Comparison of ENCODE assay signal across 6 worm cellular contexts in genomic region chrII:4506552-4507291, ce11.
TF ChIP-seq lines count a peak whose summit lies in the region.

No protein-coding gene starts in this region.

TF ChIP-seq in whole organism, L1 larva, 84 proteins besides CTCF, POLR2A, EP300 and RAD21 (continued from another document and continues in another):
- TF ChIP-seq ceh-8 (GFP tag; optimal IDR thresholded peaks at IDR 0.05; lab: Kevin White, UChicago) = peak; percentile 3
- no peak for TF ChIP-seq skn-1 (tag; optimal IDR thresholded peaks at IDR 0.05; lab: Kevin White, UChicago)
- peak; percentile 83 for TF ChIP-seq pag-3 (tag; optimal IDR thresholded peaks at IDR 0.05; lab: Kevin White, UChicago; ENCODE audit: borderline replicate concordance, insufficient read depth)
- no peak for TF ChIP-seq elt-3 (tag; optimal IDR thresholded peaks at IDR 0.05; lab: Kevin White, UChicago)
- peak in 1 of 2 experiments; percentile 59 for TF ChIP-seq mdl-1 (tag; optimal IDR thresholded peaks at IDR 0.05; lab: Kevin White, UChicago)
- peak; percentile 86 for TF ChIP-seq fkh-8 (tag; optimal IDR thresholded peaks at IDR 0.05; lab: Kevin White, UChicago)
- no peak for TF ChIP-seq nhr-84 (tag; optimal IDR thresholded peaks at IDR 0.05; lab: Kevin White, UChicago)
- TF ChIP-seq irx-1 (tag; optimal IDR thresholded peaks at IDR 0.05; lab: Kevin White, UChicago) = peak; percentile 30
- no peak for TF ChIP-seq ets-5 (GFP tag; IDR thresholded peaks at IDR 0.05; lab: Robert Waterston, UW)
- no peak for TF ChIP-seq unc-98 (GFP tag; IDR thresholded peaks at IDR 0.05; lab: Robert Waterston, UW)
- TF ChIP-seq egl-13 (tag; optimal IDR thresholded peaks at IDR 0.05; lab: Kevin White, UChicago) = peak; percentile 23
- TF ChIP-seq lin-14 (GFP tag; optimal IDR thresholded peaks at IDR 0.05; lab: Kevin White, UChicago) = peak; percentile 94
- peak; percentile 45 for TF ChIP-seq isw-1 (GFP tag; IDR thresholded peaks at IDR 0.05; lab: Robert Waterston, UW)
- TF ChIP-seq sup-37 (GFP tag; optimal IDR thresholded peaks at IDR 0.05; lab: Kevin White, UChicago) = no peak
- no peak for TF ChIP-seq unc-62 (GFP tag; optimal IDR thresholded peaks at IDR 0.05; lab: Kevin White, UChicago)
- TF ChIP-seq C16A3.4 (tag; optimal IDR thresholded peaks at IDR 0.05; lab: Kevin White, UChicago) = peak; percentile 9
- TF ChIP-seq efl-1 (optimal IDR thresholded peaks at IDR 0.05; lab: Kevin White, UChicago) = peak; percentile 59 to 60
- peak; percentile 17 to 89 for TF ChIP-seq efl-1 (GFP tag; optimal IDR thresholded peaks at IDR 0.05 in 1 of 2; lab: Kevin White, UChicago)
- no peak for TF ChIP-seq unc-30 (tag; optimal IDR thresholded peaks at IDR 0.05; lab: Kevin White, UChicago)
- peak; percentile 25 to 40 (median 26) for TF ChIP-seq dpl-1 (GFP tag; optimal IDR thresholded peaks at IDR 0.05; lab: Kevin White, UChicago)
- TF ChIP-seq ama-1 (optimal IDR thresholded peaks at IDR 0.05; lab: Kevin White, UChicago) = no peak
- peak; percentile 50 for TF ChIP-seq fos-1 (tag; optimal IDR thresholded peaks at IDR 0.05; lab: Kevin White, UChicago)

TF ChIP-seq in whole organism, L2 larva, 48 proteins besides CTCF, POLR2A, EP300 and RAD21 (continued from another document and continues in another):
- TF ChIP-seq nhr-237 (tag; optimal IDR thresholded peaks at IDR 0.05; lab: Kevin White, UChicago) (no peak), ceh-82 (tag; optimal IDR thresholded peaks at IDR 0.05; lab: Kevin White, UChicago) (no peak), ZK546.5 (tag; optimal IDR thresholded peaks at IDR 0.05; lab: Kevin White, UChicago) (no peak), dmd-4 (tag; optimal IDR thresholded peaks at IDR 0.05; lab: Kevin White, UChicago) (no peak), gmeb-1 (tag; optimal IDR thresholded peaks at IDR 0.05; lab: Kevin White, UChicago) (no peak), sem-4 (tag; optimal IDR thresholded peaks at IDR 0.05; lab: Kevin White, UChicago) (peak; percentile 60), ceh-16 (tag; optimal IDR thresholded peaks at IDR 0.05; lab: Kevin White, UChicago) (no peak), lsy-2 (tag; optimal IDR thresholded peaks at IDR 0.05; lab: Kevin White, UChicago) (peak; percentile 45 to 78), nhr-10 (tag; optimal IDR thresholded peaks at IDR 0.05; lab: Kevin White, UChicago) (no peak), ztf-4 (tag; optimal IDR thresholded peaks at IDR 0.05; lab: Kevin White, UChicago) (no peak), lin-11 (tag; optimal IDR thresholded peaks at IDR 0.05; lab: Kevin White, UChicago) (peak; percentile 17), egl-27 (tag; optimal IDR thresholded peaks at IDR 0.05; lab: Kevin White, UChicago) (peak; percentile 10), crh-2 (tag; optimal IDR thresholded peaks at IDR 0.05; lab: Kevin White, UChicago) (peak; percentile 76), nhr-21 (tag; optimal IDR thresholded peaks at IDR 0.05; lab: Kevin White, UChicago) (no peak), nhr-6 (tag; optimal IDR thresholded peaks at IDR 0.05; lab: Kevin White, UChicago) (no peak), nhr-12 (tag; optimal IDR thresholded peaks at IDR 0.05; lab: Kevin White, UChicago) (no peak), fos-1 (tag; optimal IDR thresholded peaks at IDR 0.05; lab: Kevin White, UChicago) (peak; percentile 42), zag-1 (tag; optimal IDR thresholded peaks at IDR 0.05; lab: Kevin White, UChicago) (peak; percentile 43), Y55F3AM.14 (GFP tag; optimal IDR thresholded peaks at IDR 0.05; lab: Kevin White, UChicago) (no peak), sma-9 (GFP tag; optimal IDR thresholded peaks at IDR 0.05; lab: Kevin White, UChicago) (peak; percentile 76), sma-9 (tag; optimal IDR thresholded peaks at IDR 0.05; lab: Kevin White, UChicago) (no peak), peb-1 (tag; optimal IDR thresholded peaks at IDR 0.05; lab: Kevin White, UChicago) (no peak), R02D3.7 (tag; optimal IDR thresholded peaks at IDR 0.05; lab: Kevin White, UChicago) (no peak), mbf-1 (tag; optimal IDR thresholded peaks at IDR 0.05; lab: Kevin White, UChicago) (no peak)

TF ChIP-seq in whole organism, L3 larva, 47 proteins besides CTCF, POLR2A, EP300 and RAD21 (continued from another document):
- TF ChIP-seq eor-1 (tag; optimal IDR thresholded peaks at IDR 0.05; lab: Kevin White, UChicago) = no peak
- TF ChIP-seq snpc-4 (tag; optimal IDR thresholded peaks at IDR 0.05; lab: Kevin White, UChicago) = peak; percentile 34
- peak; percentile 22 for TF ChIP-seq nhr-11 (tag; optimal IDR thresholded peaks at IDR 0.05; lab: Kevin White, UChicago)
- no peak for TF ChIP-seq ceh-16 (tag; optimal IDR thresholded peaks at IDR 0.05; lab: Kevin White, UChicago)
- no peak for TF ChIP-seq zag-1 (tag; optimal IDR thresholded peaks at IDR 0.05; lab: Kevin White, UChicago)
- TF ChIP-seq pqm-1 (tag; optimal IDR thresholded peaks at IDR 0.05; lab: Kevin White, UChicago) = peak; percentile 40
- peak; percentile 39 for TF ChIP-seq fkh-10 (GFP tag; optimal IDR thresholded peaks at IDR 0.05; lab: Kevin White, UChicago)
- no peak for TF ChIP-seq R02D3.7 (tag; optimal IDR thresholded peaks at IDR 0.05; lab: Kevin White, UChicago)
TF ChIP-seq in whole organism, L3 larva: peak in this region for 14.

TF ChIP-seq in whole organism, L4 larva, 104 proteins besides CTCF, POLR2A, EP300 and RAD21 (continued from another document and continues in another):
- TF ChIP-seq snpc-4 (tag; optimal IDR thresholded peaks at IDR 0.05; lab: Kevin White, UChicago) (no peak), dve-1 (tag; optimal IDR thresholded peaks at IDR 0.05; lab: Kevin White, UChicago; ENCODE audit: insufficient read depth) (peak; percentile 53), lsy-2 (tag; optimal IDR thresholded peaks at IDR 0.05; lab: Kevin White, UChicago) (peak; percentile 73 to 76), egl-43 (GFP tag; IDR thresholded peaks at IDR 0.05; lab: Robert Waterston, UW) (no peak), ceh-20 (GFP tag; IDR thresholded peaks at IDR 0.05; lab: Robert Waterston, UW) (peak; percentile 40; the same call in 1 of the 2 replicates), mdl-1 (tag; optimal IDR thresholded peaks at IDR 0.05; lab: Kevin White, UChicago) (peak in 1 of 2 experiments; percentile 82), ctbp-1 (GFP tag; IDR thresholded peaks at IDR 0.05; lab: Robert Waterston, UW) (peak; percentile 64; the same call in 1 of the 2 replicates), fkh-10 (GFP tag; optimal IDR thresholded peaks at IDR 0.05; lab: Kevin White, UChicago) (no peak), ztf-7 (tag; optimal IDR thresholded peaks at IDR 0.05; lab: Kevin White, UChicago) (peak; percentile 12), vab-7 (GFP tag; IDR thresholded peaks at IDR 0.05; lab: Robert Waterston, UW) (no peak), D1046.2 (GFP tag; IDR thresholded peaks at IDR 0.05; lab: Robert Waterston, UW) (no peak), R02D3.7 (tag; optimal IDR thresholded peaks at IDR 0.05; lab: Kevin White, UChicago) (no peak), dmd-6 (GFP tag; IDR thresholded peaks at IDR 0.05; lab: Robert Waterston, UW) (peak; percentile 74), Y48G9A.11 (GFP tag; IDR thresholded peaks at IDR 0.05; lab: Robert Waterston, UW) (no peak), aha-1 (tag; lab: Kevin White, UChicago) (peak; percentile 60), ama-1 (optimal IDR thresholded peaks at IDR 0.05; lab: Kevin White, UChicago) (no peak), ZK546.5 (tag; optimal IDR thresholded peaks at IDR 0.05; lab: Kevin White, UChicago) (no peak), lin-38 (GFP tag; IDR thresholded peaks at IDR 0.05; lab: Robert Waterston, UW) (peak; percentile 45), pqm-1 (tag; optimal IDR thresholded peaks at IDR 0.05; lab: Kevin White, UChicago) (peak; percentile 15), mxl-3 (GFP tag; optimal IDR thresholded peaks at IDR 0.05; lab: Kevin White, UChicago) (peak; percentile 46), nhr-102 (tag; optimal IDR thresholded peaks at IDR 0.05; lab: Kevin White, UChicago) (no peak), hmg-1.1 (GFP tag; IDR thresholded peaks at IDR 0.05; lab: Robert Waterston, UW) (peak; percentile 70; the same call in 1 of the 2 replicates), mes-2 (tag; optimal IDR thresholded peaks at IDR 0.05; lab: Kevin White, UChicago; ENCODE audit: poor library complexity, severe bottlenecking) (peak; percentile 31), pha-4 (GFP tag; IDR thresholded peaks at IDR 0.05; lab: Robert Waterston, UW) (peak; percentile 47; the same call in 1 of the 2 replicates), pha-4 (tag; optimal IDR thresholded peaks at IDR 0.05; lab: Kevin White, UChicago) (peak; percentile 8), hif-1 (tag; optimal IDR thresholded peaks at IDR 0.05; lab: Kevin White, UChicago) (peak in 1 of 2 experiments; percentile 49), ceh-62 (tag; optimal IDR thresholded peaks at IDR 0.05; lab: Kevin White, UChicago) (no peak), rbr-2 (tag; optimal IDR thresholded peaks at IDR 0.05; lab: Kevin White, UChicago) (peak; percentile 74)

TF ChIP-seq in whole organism, late embryonic, 69 proteins besides CTCF, POLR2A, EP300 and RAD21 (continued from another document):
- TF ChIP-seq ceh-34 (tag; optimal IDR thresholded peaks at IDR 0.05; lab: Kevin White, UChicago) (peak; percentile 30), nfya-1 (tag; optimal IDR thresholded peaks at IDR 0.05; lab: Kevin White, UChicago) (peak; percentile 92), ceh-18 (tag; optimal IDR thresholded peaks at IDR 0.05; lab: Kevin White, UChicago) (peak; percentile 70), tbx-7 (tag; optimal IDR thresholded peaks at IDR 0.05; lab: Kevin White, UChicago) (no peak), elt-4 (tag; optimal IDR thresholded peaks at IDR 0.05; lab: Kevin White, UChicago) (no peak), unc-86 (tag; optimal IDR thresholded peaks at IDR 0.05; lab: Kevin White, UChicago) (no peak), unc-42 (tag; optimal IDR thresholded peaks at IDR 0.05; lab: Kevin White, UChicago) (peak; percentile 83), sdc-2 (tag; optimal IDR thresholded peaks at IDR 0.05; lab: Kevin White, UChicago) (peak; percentile 4), ceh-14 (tag; optimal IDR thresholded peaks at IDR 0.05; lab: Kevin White, UChicago) (peak; percentile 83), hlh-6 (tag; optimal IDR thresholded peaks at IDR 0.05; lab: Kevin White, UChicago) (no peak), sox-4 (tag; optimal IDR thresholded peaks at IDR 0.05; lab: Kevin White, UChicago) (no peak), ceh-22 (tag; optimal IDR thresholded peaks at IDR 0.05; lab: Kevin White, UChicago) (no peak), sox-2 (GFP tag; IDR thresholded peaks at IDR 0.05; lab: Robert Waterston, UW) (no peak), pros-1 (tag; optimal IDR thresholded peaks at IDR 0.05; lab: Kevin White, UChicago) (peak; percentile 26), hlh-15 (tag; optimal IDR thresholded peaks at IDR 0.05; lab: Kevin White, UChicago) (no peak), ceh-30 (tag; optimal IDR thresholded peaks at IDR 0.05; lab: Kevin White, UChicago) (no peak), ttx-3 (tag; optimal IDR thresholded peaks at IDR 0.05; lab: Kevin White, UChicago) (no peak), tbx-2 (tag; optimal IDR thresholded peaks at IDR 0.05; lab: Kevin White, UChicago) (peak; percentile 42)

TF ChIP-seq in whole organism, young adult, 124 proteins besides CTCF, POLR2A, EP300 and RAD21 (continued from another document):
- TF ChIP-seq chd-7 (tag; optimal IDR thresholded peaks at IDR 0.05; lab: Kevin White, UChicago) = peak; percentile 21
- TF ChIP-seq ceh-40 (GFP tag; IDR thresholded peaks at IDR 0.05; lab: Robert Waterston, UW) = no peak
